Worm (Caenorhabditis elegans) whole organism, L4 larva: Measurements from ENCODE around the gene flp-25.
A peak's percentile ranks its signal among the peaks of the same experiment; 100 is the strongest.

ENCODE experiments used
- D1046.2 ChIP-seq: fragments of 200-800 bp; sonication (Bioruptor generic); IDR thresholded peaks from 2 replicates; pipeline ENCODE4 v1.3.6; 2022; ENCODE audit warnings: missing genetic modification characterization, missing compliant biosample characterization
- F10B5.3 ChIP-seq: sonication (generic microtip); optimal IDR thresholded peaks from 2 replicates; lab custom pipeline; 2016; ENCODE audit warnings: mild to moderate bottlenecking, missing genetic modification characterization, missing compliant biosample characterization
- F26F4.8 ChIP-seq: fragments of 200-800 bp; sonication (Bioruptor generic); conservative IDR thresholded peaks from 2 replicates; pipeline ENCODE4 v1.3.6; 2022; ENCODE audit warnings: missing genetic modification characterization, missing compliant biosample characterization
- F37D6.2 ChIP-seq: sonication (generic microtip); optimal IDR thresholded peaks from 2 replicates; lab custom pipeline; 2016; ENCODE audit warnings: mild to moderate bottlenecking, missing genetic modification characterization, missing compliant biosample characterization
- F44E2.7 ChIP-seq: fragments of 200-800 bp; sonication (Bioruptor generic); IDR thresholded peaks from 2 replicates; pipeline ENCODE4 v2.1.2; 2022; ENCODE audit warnings: missing genetic modification characterization, missing compliant biosample characterization
- R02D3.7 ChIP-seq: fragments of 150-350 bp; sonication (generic microtip); optimal IDR thresholded peaks from 3 replicates; lab custom pipeline; 2014; ENCODE audit warnings: missing biosample characterization, missing genetic modification characterization
- T20F7.1 ChIP-seq: fragments of 200-800 bp; sonication (Bioruptor generic); optimal IDR thresholded peaks from 2 replicates; lab custom pipeline; 2018; ENCODE audit warnings: mild to moderate bottlenecking, missing genetic modification characterization, missing compliant biosample characterization
- T26A8.4 ChIP-seq: fragments of 200-800 bp; sonication (Bioruptor generic); IDR thresholded peaks from 2 replicates; pipeline ENCODE4 v1.3.6; 2022; ENCODE audit warnings: missing genetic modification characterization, missing compliant biosample characterization
- ZK546.5 ChIP-seq, 2 experiments: sonication (generic microtip); optimal IDR thresholded peaks; 2 replicates each; lab custom pipeline; 2017; ENCODE audit warnings: missing biosample characterization in 2 of 2, missing genetic modification characterization in 2 of 2
- aha-1 ChIP-seq: fragments of 150-350 bp; peaks from one replicate; lab custom pipeline; 2014; ENCODE audit warnings: missing biosample characterization, missing genetic modification characterization
- arid-1 ChIP-seq: fragments of 200-800 bp; sonication (Bioruptor generic); conservative IDR thresholded peaks from 2 replicates; pipeline ENCODE4 v1.3.6; 2022; ENCODE audit warnings: missing genetic modification reagents, missing genetic modification characterization, missing compliant biosample characterization
- ceh-32 ChIP-seq: sonication (generic microtip); optimal IDR thresholded peaks from 2 replicates; lab custom pipeline; 2016; ENCODE audit warnings: mild to moderate bottlenecking, missing genetic modification characterization, missing compliant biosample characterization; ENCODE audit not compliant: poor library complexity
- ceh-44 ChIP-seq: fragments of 200-800 bp; sonication (Bioruptor generic); IDR thresholded peaks from 2 replicates; pipeline ENCODE4 v1.3.6; 2022; ENCODE audit warnings: missing genetic modification reagents, missing genetic modification characterization, missing compliant biosample characterization
- ceh-62 ChIP-seq: sonication (generic microtip); optimal IDR thresholded peaks from 2 replicates; lab custom pipeline; 2017; ENCODE audit warnings: missing biosample characterization, missing genetic modification characterization
- ceh-82 ChIP-seq: sonication (generic microtip); optimal IDR thresholded peaks from 2 replicates; lab custom pipeline; 2017; ENCODE audit warnings: missing biosample characterization, missing genetic modification characterization
- ces-1 ChIP-seq: fragments of 150-350 bp; sonication (generic microtip); optimal IDR thresholded peaks from 4 replicates; lab custom pipeline; 2014; ENCODE audit warnings: missing biosample characterization, missing genetic modification reagents, missing genetic modification characterization
- daf-12 ChIP-seq: fragments of 150-350 bp; optimal IDR thresholded peaks from 2 replicates; lab custom pipeline; 2014; ENCODE audit warnings: missing biosample characterization, missing genetic modification reagents, missing genetic modification characterization
- daf-16 ChIP-seq, 3 experiments: sonication (generic microtip); optimal IDR thresholded peaks; 2 replicates each; lab custom pipeline; 2016 to 2017; ENCODE audit warnings: missing genetic modification characterization in 3 of 3, missing genetic modification reagents in 3 of 3, mild to moderate bottlenecking in 2 of 3, missing compliant biosample characterization in 2 of 3, missing biosample characterization in 1 of 3, moderate library complexity in 1 of 3
- daf-8 ChIP-seq: fragments of 200-800 bp; sonication (Bioruptor generic); IDR thresholded peaks from 2 replicates; pipeline ENCODE4 v1.3.6; 2022; ENCODE audit warnings: missing genetic modification characterization, missing compliant biosample characterization
- dmd-8 ChIP-seq: fragments of 200-800 bp; sonication (Bioruptor generic); IDR thresholded peaks from 2 replicates; pipeline ENCODE4 v1.3.6; 2022; ENCODE audit warnings: missing genetic modification characterization, missing compliant biosample characterization
- dpl-1 ChIP-seq: fragments of 150-350 bp; optimal IDR thresholded peaks from 2 replicates; lab custom pipeline; 2014; ENCODE audit warnings: missing biosample characterization, missing genetic modification reagents, missing genetic modification characterization
- egl-27 ChIP-seq: sonication (generic microtip); optimal IDR thresholded peaks from 3 replicates; lab custom pipeline; 2017; ENCODE audit warnings: missing biosample characterization, missing genetic modification reagents, missing genetic modification characterization
- egl-43 ChIP-seq: fragments of 200-800 bp; sonication (Bioruptor generic); IDR thresholded peaks from 2 replicates; pipeline ENCODE4 v1.3.6; 2022; ENCODE audit warnings: missing genetic modification reagents, missing genetic modification characterization, missing compliant biosample characterization
- fos-1 ChIP-seq: fragments of 150-350 bp; optimal IDR thresholded peaks from 2 replicates; lab custom pipeline; 2014; ENCODE audit warnings: missing biosample characterization, missing genetic modification characterization
- gei-8 ChIP-seq: fragments of 200-800 bp; sonication (Bioruptor generic); optimal IDR thresholded peaks from 2 replicates; lab custom pipeline; 2018; ENCODE audit warnings: mild to moderate bottlenecking, missing genetic modification characterization, missing compliant biosample characterization
- hlh-11 ChIP-seq: fragments of 200-800 bp; sonication (Bioruptor generic); optimal IDR thresholded peaks from 2 replicates; lab custom pipeline; 2018; ENCODE audit warnings: mild to moderate bottlenecking, missing genetic modification characterization, missing compliant biosample characterization
- lin-13 ChIP-seq: fragments of 150-350 bp; optimal IDR thresholded peaks from 2 replicates; lab custom pipeline; 2014; ENCODE audit warnings: missing biosample characterization, missing genetic modification reagents, missing genetic modification characterization
- lin-38 ChIP-seq: fragments of 200-800 bp; sonication (Bioruptor generic); IDR thresholded peaks from 2 replicates; pipeline ENCODE4 v1.3.6; 2022; ENCODE audit warnings: missing genetic modification reagents, missing genetic modification characterization, missing compliant biosample characterization
- lir-3 ChIP-seq: sonication (generic microtip); optimal IDR thresholded peaks from 2 replicates; lab custom pipeline; 2016; ENCODE audit warnings: mild to moderate bottlenecking, missing genetic modification characterization, missing compliant biosample characterization
- lsy-2 ChIP-seq, 2 experiments: fragments of 150-350 bp in 1 of 2; sonication (generic microtip) in 1 of 2; optimal IDR thresholded peaks; 2 replicates each; lab custom pipeline; 2014 to 2017; ENCODE audit warnings: missing biosample characterization in 2 of 2, missing genetic modification characterization in 2 of 2
- madf-9 ChIP-seq: fragments of 200-800 bp; sonication (Bioruptor generic); conservative IDR thresholded peaks from 2 replicates; pipeline ENCODE4 v1.3.6; 2022; ENCODE audit warnings: missing genetic modification reagents, missing genetic modification characterization, missing compliant biosample characterization
- mdl-1 ChIP-seq, 2 experiments: fragments of 150-350 bp in 1 of 2; sonication (generic microtip) in 1 of 2; optimal IDR thresholded peaks; 2 replicates each; lab custom pipeline; 2014 to 2017; ENCODE audit warnings: missing biosample characterization in 2 of 2, missing genetic modification characterization in 2 of 2
- mep-1 ChIP-seq: fragments of 150-350 bp; sonication (generic microtip); optimal IDR thresholded peaks from 3 replicates; lab custom pipeline; 2014; ENCODE audit warnings: missing biosample characterization, missing genetic modification characterization
- mes-2 ChIP-seq: sonication (generic microtip); optimal IDR thresholded peaks from 2 replicates; lab custom pipeline; 2016; ENCODE audit warnings: missing genotype, mild to moderate bottlenecking, missing genetic modification characterization, missing compliant biosample characterization; ENCODE audit not compliant: poor library complexity, severe bottlenecking
- nhr-102 ChIP-seq: sonication (generic microtip); optimal IDR thresholded peaks from 2 replicates; lab custom pipeline; 2016; ENCODE audit warnings: mild to moderate bottlenecking, missing genetic modification characterization, moderate library complexity, missing compliant biosample characterization
- nhr-41 ChIP-seq: fragments of 200-800 bp; sonication (Bioruptor generic); IDR thresholded peaks from 2 replicates; pipeline ENCODE4 v1.3.6; 2022; ENCODE audit warnings: missing genetic modification reagents, missing genetic modification characterization, missing compliant biosample characterization
- nhr-42 ChIP-seq: fragments of 200-800 bp; sonication (Bioruptor generic); IDR thresholded peaks from 2 replicates; pipeline ENCODE4 v1.3.6; 2022; ENCODE audit warnings: missing genetic modification characterization, missing compliant biosample characterization
- nhr-48 ChIP-seq: sonication (generic microtip); optimal IDR thresholded peaks from 2 replicates; lab custom pipeline; 2016; ENCODE audit warnings: mild to moderate bottlenecking, missing genetic modification characterization, missing compliant biosample characterization
- nhr-76 ChIP-seq: fragments of 150-350 bp; optimal IDR thresholded peaks from 2 replicates; lab custom pipeline; 2014; ENCODE audit warnings: missing biosample characterization, missing genetic modification characterization
- nhr-77 ChIP-seq: fragments of 150-350 bp; optimal IDR thresholded peaks from 2 replicates; lab custom pipeline; 2014; ENCODE audit warnings: missing biosample characterization, missing genetic modification characterization
- rbr-2 ChIP-seq: sonication (generic microtip); optimal IDR thresholded peaks from 2 replicates; lab custom pipeline; 2016; ENCODE audit warnings: missing genotype, missing genetic modification characterization, missing compliant biosample characterization
- saeg-2 ChIP-seq: fragments of 200-800 bp; sonication (Bioruptor generic); IDR thresholded peaks from 2 replicates; pipeline ENCODE4 v1.3.6; 2022; ENCODE audit warnings: missing genetic modification reagents, missing genetic modification characterization, missing compliant biosample characterization
- set-16 ChIP-seq: fragments of 200-800 bp; sonication (Bioruptor generic); IDR thresholded peaks from 2 replicates; pipeline ENCODE4 v1.3.6; 2022; ENCODE audit warnings: missing genetic modification reagents, missing genetic modification characterization, missing compliant biosample characterization
- spr-1 ChIP-seq: sonication (generic microtip); optimal IDR thresholded peaks from 2 replicates; lab custom pipeline; 2016; ENCODE audit warnings: mild to moderate bottlenecking, missing genetic modification characterization, missing compliant biosample characterization
- tag-97 ChIP-seq: fragments of 200-800 bp; sonication (Bioruptor generic); IDR thresholded peaks from 2 replicates; pipeline ENCODE4 v1.3.6; 2022; ENCODE audit warnings: missing genetic modification characterization, missing compliant biosample characterization
- unc-39 ChIP-seq: sonication (generic microtip); optimal IDR thresholded peaks from 2 replicates; lab custom pipeline; 2017; ENCODE audit warnings: missing biosample characterization, missing genetic modification characterization
- vab-7 ChIP-seq: fragments of 200-800 bp; sonication (Bioruptor generic); IDR thresholded peaks from 2 replicates; pipeline ENCODE4 v1.3.6; 2022; ENCODE audit warnings: missing genetic modification reagents, missing genetic modification characterization, missing compliant biosample characterization
- zfp-2 ChIP-seq: sonication (generic microtip); optimal IDR thresholded peaks from 2 replicates; lab custom pipeline; 2016; ENCODE audit warnings: mild to moderate bottlenecking, missing genetic modification characterization, missing compliant biosample characterization
- zfp-3 ChIP-seq: fragments of 200-800 bp; sonication (Bioruptor generic); conservative IDR thresholded peaks from 2 replicates; pipeline ENCODE4 v1.3.6; 2022; ENCODE audit warnings: missing genetic modification reagents, missing genetic modification characterization, missing compliant biosample characterization
- zip-11 ChIP-seq: fragments of 200-800 bp; sonication (Bioruptor generic); IDR thresholded peaks from 2 replicates; pipeline ENCODE4 v1.3.6; 2022; ENCODE audit warnings: missing genetic modification characterization, missing compliant biosample characterization
- zip-2 ChIP-seq: fragments of 150-350 bp; optimal IDR thresholded peaks from 2 replicates; lab custom pipeline; 2014; ENCODE audit warnings: missing biosample characterization, missing genetic modification characterization
- ztf-11 ChIP-seq: fragments of 150-350 bp; optimal IDR thresholded peaks from 2 replicates; lab custom pipeline; 2014; ENCODE audit warnings: missing biosample characterization, missing genetic modification characterization
- ztf-7 ChIP-seq: fragments of 150-350 bp; optimal IDR thresholded peaks from 2 replicates; lab custom pipeline; 2014; ENCODE audit warnings: missing biosample characterization, missing genetic modification characterization

Gene flp-25

ce11 chrIII:9406600-9406999 lies 45.3 kb downstream of the flp-25 start, which contains the start of gene T26G10.1 (continued):
- TF ChIP-seq zfp-3 (GFP tag; lab: Robert Waterston, UW) (no peak), nhr-102 (tag; lab: Kevin White, UChicago) (peak; percentile 39), saeg-2 (GFP tag; lab: Robert Waterston, UW) (no peak), T20F7.1 (GFP tag; lab: Kevin White, UChicago) (peak; percentile 73), ceh-62 (no peak), mep-1 (tag; lab: Kevin White, UChicago) (peak; percentile 67), nhr-41 (GFP tag; lab: Robert Waterston, UW) (no peak), daf-8 (GFP tag; lab: Robert Waterston, UW) (no peak), lin-13 (no peak), ztf-11 (tag; lab: Kevin White, UChicago) (no peak), vab-7 (0 out of 2 replicates have a peak, but pooled peaks have one; percentile 21), daf-12 (no peak), nhr-77 (tag; lab: Kevin White, UChicago) (no peak), ZK546.5 (tag; optimal IDR thresholded peaks at IDR 0.05; lab: Kevin White, UChicago) (no peak), mes-2 (tag; lab: Kevin White, UChicago) (peak; percentile 85), F44E2.7 (GFP tag; lab: Robert Waterston, UW) (no peak), spr-1 (tag; lab: Kevin White, UChicago) (no peak), ceh-82 (tag; lab: Kevin White, UChicago) (no peak), unc-39 (tag; lab: Kevin White, UChicago) (no peak), lir-3 (tag; lab: Kevin White, UChicago) (no peak), ceh-32 (tag; lab: Kevin White, UChicago) (no peak), rbr-2 (peak; percentile 67), dpl-1 (peak; percentile 68), F10B5.3 (tag; lab: Kevin White, UChicago) (no peak), ztf-7 (tag; lab: Kevin White, UChicago) (no peak), lsy-2 (tag; optimal IDR thresholded peaks at IDR 0.05; lab: Kevin White, UChicago) (peak in 1 of 2 experiments; percentile 85), F26F4.8 (GFP tag; lab: Robert Waterston, UW) (no peak), R02D3.7 (peak; percentile 85), zip-11 (no peak), D1046.2 (GFP tag; lab: Robert Waterston, UW) (no peak), aha-1 (tag; lab: Kevin White, UChicago) (peak; percentile 88), madf-9 (GFP tag; lab: Robert Waterston, UW) (0 out of 2 replicates have a peak, but pooled peaks have one; percentile 42), T26A8.4 (peak; percentile 66), zfp-2 (tag; lab: Kevin White, UChicago) (no peak), egl-27 (tag; lab: Kevin White, UChicago) (no peak), set-16 (GFP tag; lab: Robert Waterston, UW) (no peak), gei-8 (GFP tag; lab: Kevin White, UChicago) (no peak), hlh-11 (tag; lab: Kevin White, UChicago) (peak; percentile 59), tag-97 (no peak), egl-43 (no peak), arid-1 (GFP tag; lab: Robert Waterston, UW) (peak; percentile 80), lin-38 (GFP tag; lab: Robert Waterston, UW) (peak; percentile 95), F37D6.2 (tag; lab: Kevin White, UChicago) (peak; percentile 3), zip-2 (tag; lab: Kevin White, UChicago) (no peak), ceh-44 (GFP tag; lab: Robert Waterston, UW) (peak; percentile 71; the same call in 1 of the 2 replicates), dmd-8 (no peak), nhr-42 (GFP tag; lab: Robert Waterston, UW) (no peak), nhr-48 (tag; lab: Kevin White, UChicago) (no peak), ces-1 (no peak), mdl-1 (tag; optimal IDR thresholded peaks at IDR 0.05; lab: Kevin White, UChicago) (no peak), fos-1 (tag; lab: Kevin White, UChicago) (no peak), nhr-76 (tag; lab: Kevin White, UChicago) (no peak), daf-16 (GFP tag; optimal IDR thresholded peaks at IDR 0.05; lab: Kevin White, UChicago) (no peak), daf-16 (tag; optimal IDR thresholded peaks at IDR 0.05; lab: Kevin White, UChicago) (no peak)
